Worm (Caenorhabditis elegans) whole organism, L2 larva: ENCODE data around the gene F47C12.13.

Experiments
- alr-1 ChIP-seq: fragments of 150-350 bp; optimal IDR thresholded peaks from 2 replicates; lab custom pipeline; 2014; ENCODE audit warnings: missing biosample characterization, missing genetic modification characterization
- ceh-16 ChIP-seq: fragments of 150-350 bp; optimal IDR thresholded peaks from 2 replicates; lab custom pipeline; 2014; ENCODE audit warnings: missing biosample characterization, missing genetic modification characterization
- ceh-82 ChIP-seq: fragments of 150-350 bp; optimal IDR thresholded peaks from 2 replicates; lab custom pipeline; 2014; ENCODE audit warnings: missing biosample characterization, missing genetic modification characterization
- lin-11 ChIP-seq: fragments of 150-350 bp; sonication (generic microtip); optimal IDR thresholded peaks from 2 replicates; lab custom pipeline; 2014; ENCODE audit warnings: missing biosample characterization, missing genetic modification characterization, inconsistent platforms, mixed read lengths
- mdl-1 ChIP-seq, 2 experiments: fragments of 150-350 bp in 1 of 2; sonication (generic microtip) in 1 of 2; optimal IDR thresholded peaks; 2 replicates each; lab custom pipeline; 2017; ENCODE audit warnings: missing biosample characterization in 2 of 2, missing genetic modification characterization in 2 of 2
- nhr-21 ChIP-seq: fragments of 150-350 bp; optimal IDR thresholded peaks from 2 replicates; lab custom pipeline; 2014; ENCODE audit warnings: missing biosample characterization, missing genetic modification characterization
- nhr-23 ChIP-seq: fragments of 150-350 bp; optimal IDR thresholded peaks from 2 replicates; lab custom pipeline; 2014; ENCODE audit warnings: missing biosample characterization, missing genetic modification reagents, missing genetic modification characterization
- nhr-237 ChIP-seq: fragments of 150-350 bp; optimal IDR thresholded peaks from 2 replicates; lab custom pipeline; 2014; ENCODE audit warnings: missing biosample characterization, missing genetic modification characterization
- nhr-25 ChIP-seq: fragments of 150-350 bp; sonication (generic microtip); optimal IDR thresholded peaks from 3 replicates; lab custom pipeline; 2014; ENCODE audit warnings: missing biosample characterization, missing genetic modification characterization
- sma-3 ChIP-seq: sonication (generic microtip); optimal IDR thresholded peaks from 2 replicates; lab custom pipeline; 2016; ENCODE audit warnings: missing genetic modification reagents, missing genetic modification characterization, missing compliant biosample characterization

DNA sequence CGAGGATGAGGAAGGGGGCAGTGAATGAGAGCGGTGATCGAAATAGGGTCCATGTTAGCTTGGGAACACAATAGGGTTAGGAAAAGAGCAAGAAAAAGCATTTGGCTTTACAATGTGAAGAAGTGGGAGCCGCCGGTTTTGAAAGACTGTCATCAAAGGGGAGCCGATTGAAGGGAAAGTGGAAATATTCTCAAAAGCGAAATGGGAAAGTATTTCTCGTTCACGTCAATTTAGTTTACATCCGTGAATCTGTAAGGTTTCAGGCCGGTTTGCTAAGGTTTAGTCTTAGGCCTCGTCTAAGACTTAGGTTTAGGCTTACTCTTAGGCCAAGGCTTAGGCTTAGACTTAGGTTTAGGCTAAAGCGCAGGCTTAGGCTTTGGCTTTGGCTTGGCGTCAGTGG lies 1.2 kb upstream of the F47C12.13 start, which contains the start of gene F47C12.7:
- no peak for TF ChIP-seq nhr-23 (tag; lab: Kevin White, UChicago)
- TF ChIP-seq alr-1: no peak
- TF ChIP-seq ceh-82: no peak
- no peak for TF ChIP-seq mdl-1 (tag; optimal IDR thresholded peaks at IDR 0.05; lab: Kevin White, UChicago)
- TF ChIP-seq sma-3: no peak
- TF ChIP-seq nhr-21 (tag; lab: Kevin White, UChicago): no peak
- no peak for TF ChIP-seq nhr-25 (tag; lab: Kevin White, UChicago)
- TF ChIP-seq nhr-237 (tag; lab: Kevin White, UChicago): no peak
- TF ChIP-seq lin-11: no peak
- TF ChIP-seq ceh-16: no peak
